Fruit fly (Drosophila melanogaster): ENCODE data around the gene MTPAP.

Gene MTPAP

dm6 chrX:1322214-1322613, 26.9 kb downstream of the MTPAP start, which contains the start of gene DAAM:
DAAM (minus strand) TSS chrX:1322362.
- TF ChIP-seq pan (optimal IDR thresholded peaks at IDR 0.05) (no peak), usp (GFP tag; optimal IDR thresholded peaks at IDR 0.05) (no peak), CG8478 (optimal IDR thresholded peaks at IDR 0.05) (no peak), EcR (GFP tag; optimal IDR thresholded peaks at IDR 0.05) (no peak), psq (optimal IDR thresholded peaks at IDR 0.05) (no peak), Dll (optimal IDR thresholded peaks at IDR 0.05) (no peak)

DNA sequence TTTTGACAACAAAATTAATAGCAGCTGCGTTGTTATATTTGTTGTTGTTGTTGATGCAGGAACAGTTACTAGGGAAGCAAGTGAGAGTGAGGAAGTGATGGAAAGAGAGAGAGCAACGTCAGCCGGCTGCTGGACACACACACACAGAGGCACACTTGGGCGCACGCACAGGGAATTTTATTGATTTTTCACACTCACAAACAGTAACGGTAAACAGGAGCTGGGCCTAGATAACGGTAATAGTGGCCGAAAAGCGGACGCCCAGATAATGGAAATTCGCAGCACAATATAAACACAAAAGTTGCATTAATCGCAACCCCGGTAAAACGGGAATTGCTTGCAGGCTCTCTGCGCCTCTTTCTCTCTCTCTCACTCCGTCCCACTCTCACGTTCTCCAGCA, 27.5 kb downstream of the MTPAP start:
- TF ChIP-seq Dll (optimal IDR thresholded peaks at IDR 0.05) (no peak), pan (optimal IDR thresholded peaks at IDR 0.05) (no peak), usp (GFP tag; optimal IDR thresholded peaks at IDR 0.05) (no peak), EcR (GFP tag; optimal IDR thresholded peaks at IDR 0.05) (no peak), psq (optimal IDR thresholded peaks at IDR 0.05) (no peak), CG8478 (optimal IDR thresholded peaks at IDR 0.05) (no peak)

- TF ChIP-seq CG8478 (optimal IDR thresholded peaks at IDR 0.05): no peak
- no peak for TF ChIP-seq psq (optimal IDR thresholded peaks at IDR 0.05)
- TF ChIP-seq usp (GFP tag; optimal IDR thresholded peaks at IDR 0.05): no peak
- no peak for TF ChIP-seq Dll (optimal IDR thresholded peaks at IDR 0.05)
- no peak for TF ChIP-seq EcR (GFP tag; optimal IDR thresholded peaks at IDR 0.05)
- TF ChIP-seq pan (optimal IDR thresholded peaks at IDR 0.05): no peak
Observed at dm6 chrX:1321043-1321442, 28.1 kb downstream of the MTPAP start.

DNA sequence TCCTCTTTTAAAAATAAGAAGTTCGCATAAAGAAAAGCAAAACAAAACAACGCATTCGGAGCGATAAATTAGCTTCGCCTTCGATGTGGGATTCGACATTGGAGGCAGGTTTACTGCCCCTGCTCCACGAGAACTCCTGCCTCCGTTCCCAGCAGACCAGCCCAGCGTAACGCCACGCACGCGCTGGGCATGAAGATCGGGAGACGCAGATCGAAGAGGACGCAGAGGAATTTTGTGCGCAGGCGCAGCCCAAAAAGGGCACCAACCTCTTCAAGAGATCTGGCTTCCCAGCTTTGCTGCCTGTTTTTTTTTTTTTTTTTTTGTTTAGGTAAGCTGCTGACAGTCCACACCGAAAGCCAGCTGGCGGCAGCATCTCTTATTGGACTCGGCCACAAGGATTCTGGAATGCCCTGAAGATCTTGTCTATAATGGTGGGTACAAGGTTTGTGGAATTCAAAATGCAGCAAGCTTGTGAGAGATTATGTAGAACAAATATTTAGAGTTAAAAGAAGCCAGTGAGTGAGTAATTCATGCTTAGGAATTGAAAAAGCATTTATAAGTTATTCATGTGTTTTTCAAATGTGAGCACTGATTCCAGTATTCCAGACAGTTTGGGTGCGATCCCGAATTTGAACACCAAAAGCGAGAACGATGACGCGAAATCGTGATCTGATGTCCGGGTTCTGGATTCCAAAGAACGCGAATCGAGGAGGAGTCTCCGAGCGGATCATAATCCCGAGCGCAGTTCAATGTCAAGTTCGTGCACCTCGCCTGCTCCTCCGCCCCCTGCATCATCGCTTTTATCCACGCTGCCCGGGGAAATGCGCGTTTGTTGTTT, 28.8 kb downstream of the MTPAP start:
- no peak for TF ChIP-seq Dll (optimal IDR thresholded peaks at IDR 0.05)
- TF ChIP-seq CG8478 (optimal IDR thresholded peaks at IDR 0.05): no peak
- TF ChIP-seq psq (optimal IDR thresholded peaks at IDR 0.05): no peak
- TF ChIP-seq EcR (GFP tag; optimal IDR thresholded peaks at IDR 0.05): peak in 1 of 2 experiments; percentile 60
- TF ChIP-seq pan (optimal IDR thresholded peaks at IDR 0.05): no peak
- TF ChIP-seq usp (GFP tag; optimal IDR thresholded peaks at IDR 0.05): no peak

dm6 chrX:1312510-1312909, 36.6 kb downstream of the MTPAP start:
- TF ChIP-seq EcR (GFP tag; optimal IDR thresholded peaks at IDR 0.05): no peak
- TF ChIP-seq pan (optimal IDR thresholded peaks at IDR 0.05): no peak
- TF ChIP-seq Dll (optimal IDR thresholded peaks at IDR 0.05): no peak
- no peak for TF ChIP-seq psq (optimal IDR thresholded peaks at IDR 0.05)
- TF ChIP-seq CG8478 (optimal IDR thresholded peaks at IDR 0.05): no peak
- TF ChIP-seq usp (GFP tag; optimal IDR thresholded peaks at IDR 0.05): no peak

DNA sequence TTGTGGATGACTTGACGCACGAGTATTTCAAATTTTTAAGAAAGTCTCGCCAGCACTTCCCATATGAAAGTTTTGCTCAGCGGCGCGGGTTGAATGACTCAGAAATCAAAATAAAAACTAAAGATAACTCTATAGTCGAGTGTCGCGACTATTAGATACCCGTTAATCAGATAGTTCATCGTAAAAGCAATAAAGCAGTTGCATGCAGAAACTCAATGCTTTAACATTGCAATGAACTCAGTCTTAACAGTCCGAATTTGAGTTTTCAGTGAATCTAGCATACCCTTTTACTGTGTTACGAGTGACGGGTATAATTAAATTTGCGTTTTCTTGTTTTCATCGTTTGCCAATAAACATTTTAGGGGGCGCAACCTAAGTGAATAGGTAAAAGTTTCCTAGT, 37.9 kb downstream of the MTPAP start:
- TF ChIP-seq CG8478 (optimal IDR thresholded peaks at IDR 0.05): no peak
- no peak for TF ChIP-seq pan (optimal IDR thresholded peaks at IDR 0.05)
- TF ChIP-seq psq (optimal IDR thresholded peaks at IDR 0.05): no peak

DNA sequence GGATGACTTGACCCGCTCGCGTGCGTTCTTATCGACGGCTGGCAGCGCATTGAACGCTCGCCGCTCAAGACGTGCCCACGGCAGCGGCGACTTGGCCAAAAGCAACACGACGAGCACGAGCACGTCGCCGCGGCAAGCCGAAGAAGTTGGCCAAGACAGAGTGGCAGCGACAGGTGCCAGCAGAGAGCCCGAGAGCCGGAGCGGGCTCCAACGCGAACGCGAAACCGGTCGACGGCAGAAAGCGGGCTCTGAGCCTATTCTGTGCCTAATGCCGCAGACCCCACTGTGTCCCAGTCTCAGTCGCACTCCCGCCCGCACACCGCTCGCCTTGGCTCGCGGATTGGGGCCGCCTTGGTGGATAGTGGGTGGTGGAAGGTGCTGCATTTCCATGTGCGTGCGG, 40.7 kb downstream of the MTPAP start:
- TF ChIP-seq EcR (GFP tag; optimal IDR thresholded peaks at IDR 0.05) (no peak), usp (GFP tag; optimal IDR thresholded peaks at IDR 0.05) (no peak), CG8478 (optimal IDR thresholded peaks at IDR 0.05) (no peak), Dll (optimal IDR thresholded peaks at IDR 0.05) (no peak), pan (optimal IDR thresholded peaks at IDR 0.05) (no peak), psq (optimal IDR thresholded peaks at IDR 0.05) (no peak)

DNA sequence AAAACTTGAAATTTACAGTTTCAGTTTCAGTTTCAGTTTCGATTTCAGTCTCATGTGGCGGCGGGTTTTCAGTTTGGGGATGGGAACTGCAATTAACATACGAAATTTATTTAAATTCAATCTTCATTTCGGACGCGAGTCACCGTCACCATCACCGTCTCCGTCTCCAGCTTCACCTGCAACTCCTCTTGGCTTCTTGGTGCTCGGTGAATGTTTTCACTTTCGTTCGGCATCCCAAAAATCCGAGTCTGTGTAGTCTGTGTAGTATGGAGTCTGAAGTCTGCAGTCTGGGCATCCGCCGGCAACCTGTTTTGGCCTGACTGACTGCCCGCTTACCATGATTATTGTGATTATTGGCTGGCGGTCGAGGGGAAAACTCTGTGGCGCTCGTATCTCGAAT, 45.2 kb downstream of the MTPAP start:
- TF ChIP-seq EcR (GFP tag; optimal IDR thresholded peaks at IDR 0.05) (no peak), usp (GFP tag; optimal IDR thresholded peaks at IDR 0.05) (no peak), CG8478 (optimal IDR thresholded peaks at IDR 0.05) (no peak), pan (optimal IDR thresholded peaks at IDR 0.05) (no peak), psq (optimal IDR thresholded peaks at IDR 0.05) (no peak), Dll (optimal IDR thresholded peaks at IDR 0.05) (no peak)

DNA sequence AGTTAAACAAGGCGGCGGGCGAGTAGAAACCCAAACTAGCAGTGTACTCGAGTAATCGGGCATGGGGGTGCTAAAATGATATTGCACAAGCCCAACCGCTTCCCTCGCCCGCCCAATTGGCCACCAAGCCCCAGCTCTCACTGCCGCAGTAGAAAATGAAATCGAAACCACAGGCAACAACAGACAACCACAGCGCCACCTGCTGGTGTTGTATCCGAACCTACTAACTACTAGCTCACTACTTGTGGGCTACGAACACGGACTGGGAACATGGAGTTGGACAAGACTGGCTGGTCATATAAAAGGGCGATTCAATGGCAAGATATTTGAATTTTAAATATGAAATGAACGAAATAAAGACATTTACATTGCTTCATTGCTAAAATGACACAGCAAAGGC, 49.2 kb downstream of the MTPAP start:
- no peak for TF ChIP-seq pan (optimal IDR thresholded peaks at IDR 0.05)
- no peak for TF ChIP-seq psq (optimal IDR thresholded peaks at IDR 0.05)
- no peak for TF ChIP-seq EcR (GFP tag; optimal IDR thresholded peaks at IDR 0.05)
- no peak for TF ChIP-seq Dll (optimal IDR thresholded peaks at IDR 0.05)
- TF ChIP-seq CG8478 (optimal IDR thresholded peaks at IDR 0.05): no peak
- TF ChIP-seq usp (GFP tag; optimal IDR thresholded peaks at IDR 0.05): no peak

dm6 chrX:1298287-1298686, 50.9 kb downstream of the MTPAP start, which contains the start of gene CG32811:
CG32811 (minus strand) TSS chrX:1298387.
- TF ChIP-seq EcR (GFP tag; optimal IDR thresholded peaks at IDR 0.05): no peak

All from whole organism.